Worm (Caenorhabditis elegans) whole organism, L4/young adult: ENCODE measurements around the gene K02F6.1.

Source experiments
- dao-5 ChIP-seq: sonication (generic microtip); optimal IDR thresholded peaks from 2 replicates; lab custom pipeline; 2016; ENCODE audit warnings: missing genotype, missing genetic modification characterization, moderate library complexity, missing compliant biosample characterization
- him-1 ChIP-seq: sonication (generic microtip); optimal IDR thresholded peaks from 2 replicates; lab custom pipeline; 2016; ENCODE audit warnings: missing genotype, missing genetic modification reagents, missing genetic modification characterization, missing compliant biosample characterization

DNA sequence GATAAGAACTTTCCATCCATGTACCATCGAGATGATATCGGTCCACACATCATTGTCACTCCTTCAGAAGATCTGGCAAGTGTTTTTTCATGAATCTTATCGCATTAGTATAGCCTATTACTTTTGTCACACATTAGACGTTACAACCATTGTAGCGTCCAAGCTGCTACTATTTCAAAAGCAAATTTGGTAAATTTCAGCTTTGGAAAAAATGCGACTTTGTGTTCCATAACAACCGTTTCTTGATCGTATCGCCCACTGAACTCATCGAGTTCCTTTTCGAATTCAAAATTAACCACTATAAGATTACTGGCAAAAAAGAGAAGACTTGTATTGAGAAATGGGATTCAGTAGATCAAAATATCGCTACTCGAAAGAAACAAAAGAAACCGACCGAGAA is 732 bp upstream of the K02F6.1 start:
- TF ChIP-seq him-1 (tag; lab: Kevin White, UChicago) (no peak), dao-5 (tag; lab: Kevin White, UChicago) (no peak)
